Worm (Caenorhabditis elegans): ENCODE data around the gene nlp-82.

Gene nlp-82

ce11 chrII:9233813-9234212 lies 20.3 kb downstream of the nlp-82 start:
- TF ChIP-seq fkh-10 (GFP tag; optimal IDR thresholded peaks at IDR 0.05) (no peak), dmd-9 (GFP tag; IDR thresholded peaks at IDR 0.05) (no peak), ceh-82 (tag; optimal IDR thresholded peaks at IDR 0.05) (no peak), unc-39 (tag; optimal IDR thresholded peaks at IDR 0.05) (no peak), R02D3.7 (tag; optimal IDR thresholded peaks at IDR 0.05) (no peak), sdz-12 (GFP tag; optimal IDR thresholded peaks at IDR 0.05) (no peak), mxl-3 (GFP tag; optimal IDR thresholded peaks at IDR 0.05) (peak; percentile 52), unc-62 (GFP tag; optimal IDR thresholded peaks at IDR 0.05 in 1 of 2) (peak in 1 of 2 experiments; percentile 63), unc-62 (tag; optimal IDR thresholded peaks at IDR 0.05) (no peak), ceh-32 (tag; optimal IDR thresholded peaks at IDR 0.05; ENCODE audit: poor library complexity) (no peak), F37D6.2 (tag; optimal IDR thresholded peaks at IDR 0.05) (no peak), fos-1 (tag; optimal IDR thresholded peaks at IDR 0.05) (no peak), nhr-28 (tag; optimal IDR thresholded peaks at IDR 0.05) (peak; percentile 28), nhr-76 (tag; optimal IDR thresholded peaks at IDR 0.05) (no peak), nhr-48 (tag; optimal IDR thresholded peaks at IDR 0.05) (no peak), duxl-1 (tag; optimal IDR thresholded peaks at IDR 0.05; ENCODE audit: poor library complexity) (no peak), spr-1 (tag; optimal IDR thresholded peaks at IDR 0.05) (no peak), Y5F2A.4 (GFP tag; optimal IDR thresholded peaks at IDR 0.05) (no peak)

DNA sequence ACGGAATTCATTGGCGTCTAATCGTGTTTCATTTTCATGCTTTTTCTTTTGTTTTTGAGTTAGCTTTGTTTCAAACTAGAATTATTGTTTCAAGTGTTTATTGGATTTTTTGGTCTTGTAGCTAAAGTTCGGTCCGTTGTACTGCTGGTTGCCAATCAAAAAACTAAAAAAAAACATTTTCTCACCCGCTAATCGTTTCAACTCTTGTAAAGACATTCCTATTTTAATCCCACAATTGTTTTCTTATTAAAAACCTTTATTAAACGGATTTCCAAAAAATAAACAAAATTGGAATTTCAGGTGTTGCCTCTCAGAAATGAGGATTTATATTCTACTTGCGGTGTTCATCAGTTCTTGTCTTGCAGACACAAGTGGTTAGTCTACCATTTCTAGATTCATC lies 21.2 kb downstream of the nlp-82 start, which contains the start of gene T26C5.2:
T26C5.2 (plus strand) TSS at position 301 of the 400 bp plus-strand sequence.
- TF ChIP-seq sdz-12 (GFP tag; optimal IDR thresholded peaks at IDR 0.05), result no peak
- TF ChIP-seq mxl-3 (GFP tag; optimal IDR thresholded peaks at IDR 0.05), result no peak
- no peak for TF ChIP-seq nhr-111 (GFP tag; optimal IDR thresholded peaks at IDR 0.05)
- no peak for TF ChIP-seq nhr-28 (tag; optimal IDR thresholded peaks at IDR 0.05)
- TF ChIP-seq duxl-1 (tag; optimal IDR thresholded peaks at IDR 0.05; ENCODE audit: poor library complexity), result no peak
- no peak for TF ChIP-seq lin-39 (tag; optimal IDR thresholded peaks at IDR 0.05)
- TF ChIP-seq ceh-62 (tag; optimal IDR thresholded peaks at IDR 0.05), result no peak
- TF ChIP-seq ZK337.2 (GFP tag; IDR thresholded peaks at IDR 0.05), result no peak
- TF ChIP-seq tag-97 (GFP tag; IDR thresholded peaks at IDR 0.05), result no peak
- TF ChIP-seq Y105C5A.15 (GFP tag; IDR thresholded peaks at IDR 0.05), result no peak
- no peak for TF ChIP-seq nhr-48 (tag; optimal IDR thresholded peaks at IDR 0.05)
- TF ChIP-seq hmg-1.1 (GFP tag; IDR thresholded peaks at IDR 0.05), result no peak
- TF ChIP-seq Y5F2A.4 (GFP tag; optimal IDR thresholded peaks at IDR 0.05), result no peak
- TF ChIP-seq dpl-1 (GFP tag; optimal IDR thresholded peaks at IDR 0.05), result no peak
- TF ChIP-seq hlh-11 (tag; optimal IDR thresholded peaks at IDR 0.05), result no peak
- TF ChIP-seq daf-12 (tag; optimal IDR thresholded peaks at IDR 0.05), result no peak
- TF ChIP-seq hif-1 (tag; optimal IDR thresholded peaks at IDR 0.05), result no peak

- TF ChIP-seq spr-1 (tag; optimal IDR thresholded peaks at IDR 0.05) (no peak), Y75B8A.6 (GFP tag; IDR thresholded peaks at IDR 0.05) (no peak), daf-19 (GFP tag; conservative IDR thresholded peaks at IDR 0.05) (no peak), lim-7 (GFP tag; IDR thresholded peaks at IDR 0.05) (no peak), lsy-2 (tag; optimal IDR thresholded peaks at IDR 0.05) (no peak), egl-43 (GFP tag; IDR thresholded peaks at IDR 0.05) (no peak), ceh-62 (tag; optimal IDR thresholded peaks at IDR 0.05) (no peak), zip-11 (GFP tag; IDR thresholded peaks at IDR 0.05) (no peak), mdt-29 (GFP tag; IDR thresholded peaks at IDR 0.05) (no peak), skn-1 (tag; optimal IDR thresholded peaks at IDR 0.05) (no peak)
These were observed 21.6 kb downstream of the nlp-82 start for ce11 chrII:9232493-9232892.

- TF ChIP-seq ctbp-1 (GFP tag; IDR thresholded peaks at IDR 0.05) (no peak), madf-9 (GFP tag; conservative IDR thresholded peaks at IDR 0.05) (no peak), Y75B8A.6 (GFP tag; IDR thresholded peaks at IDR 0.05) (no peak), arid-1 (GFP tag; conservative IDR thresholded peaks at IDR 0.05) (no peak), F26F4.8 (GFP tag; conservative IDR thresholded peaks at IDR 0.05) (no peak), dmd-6 (GFP tag; IDR thresholded peaks at IDR 0.05) (peak; percentile 84), spr-1 (tag; optimal IDR thresholded peaks at IDR 0.05) (no peak), lsy-2 (tag; optimal IDR thresholded peaks at IDR 0.05) (no peak), attf-4 (tag; optimal IDR thresholded peaks at IDR 0.05) (no peak), lin-29 (GFP tag; IDR thresholded peaks at IDR 0.05) (no peak), set-16 (GFP tag; IDR thresholded peaks at IDR 0.05) (no peak), spr-3 (GFP tag; optimal IDR thresholded peaks at IDR 0.05) (no peak), nhr-77 (tag; optimal IDR thresholded peaks at IDR 0.05) (peak; percentile 66), hmg-1.1 (GFP tag; IDR thresholded peaks at IDR 0.05) (no peak), ztf-7 (tag; optimal IDR thresholded peaks at IDR 0.05) (no peak), dmd-8 (GFP tag; IDR thresholded peaks at IDR 0.05) (no peak)
These were observed 22.8 kb downstream of the nlp-82 start, which contains the start of gene gst-13 for ce11 chrII:9231240-9231639. Gene gst-13, plus strand, starts transcription at chrII:9231457.

All from whole organism, L4 larva.